Fruit fly (Drosophila melanogaster): ENCODE results near the gene snf.

snf gene

DNA sequence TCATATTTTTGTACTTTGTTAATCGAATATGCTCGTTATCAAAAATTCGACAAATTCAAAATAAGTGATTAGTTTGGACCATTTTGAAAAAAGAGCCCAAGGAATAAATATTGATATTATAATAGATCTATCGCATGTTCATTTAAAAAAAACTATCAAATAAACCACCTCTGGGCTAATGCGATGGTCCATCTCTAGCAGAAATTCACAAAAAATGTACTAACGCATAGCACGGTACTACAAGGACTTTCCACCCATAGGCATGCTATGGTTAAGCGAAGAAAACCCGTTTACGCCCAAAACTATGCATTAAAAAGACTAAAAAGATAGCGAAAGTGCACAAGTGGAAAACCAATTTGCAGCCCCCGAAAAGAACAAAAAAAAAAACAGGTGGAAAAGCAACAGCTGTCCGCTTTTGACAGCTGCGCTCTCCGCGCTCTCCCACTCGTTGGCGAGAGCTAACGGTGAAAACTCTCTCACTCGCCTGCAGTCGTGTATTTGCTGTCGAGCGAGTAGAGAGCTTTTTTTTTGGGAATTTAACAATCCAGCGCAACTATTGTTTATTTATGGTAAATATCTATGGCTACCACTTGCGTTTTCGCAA, 23.3 kb downstream of the snf start, which contains the start of gene CanB (continued):
- no peak for TF ChIP-seq Bteb2 (GFP tag; optimal IDR thresholded peaks at IDR 0.05)
- TF ChIP-seq C15 (GFP tag; IDR thresholded peaks at IDR 0.05): no peak
- peak; percentile 28 for TF ChIP-seq tin (GFP tag; optimal IDR thresholded peaks at IDR 0.05)
- TF ChIP-seq tio (GFP tag; optimal IDR thresholded peaks at IDR 0.05): no peak
- TF ChIP-seq lbe (GFP tag; optimal IDR thresholded peaks at IDR 0.05): no peak
- no peak for TF ChIP-seq CG15601 (tag; optimal IDR thresholded peaks at IDR 0.05)
- TF ChIP-seq ara (GFP tag; IDR thresholded peaks at IDR 0.05): no peak
- TF ChIP-seq yki (optimal IDR thresholded peaks at IDR 0.05): no peak
- no peak for TF ChIP-seq CG2875 (GFP tag; optimal IDR thresholded peaks at IDR 0.05)
- TF ChIP-seq pho (GFP tag; optimal IDR thresholded peaks at IDR 0.05): no peak
- TF ChIP-seq YL-1 (GFP tag; optimal IDR thresholded peaks at IDR 0.05): no peak
- TF ChIP-seq da (GFP tag; optimal IDR thresholded peaks at IDR 0.05): no peak
- TF ChIP-seq Mes4 (GFP tag; optimal IDR thresholded peaks at IDR 0.05): no peak
- no peak for TF ChIP-seq CG31441 (GFP tag; IDR thresholded peaks at IDR 0.05)
- no peak for TF ChIP-seq Mrtf (GFP tag; IDR thresholded peaks at IDR 0.05)
- peak; percentile 23 for TF ChIP-seq Sox102F (GFP tag; optimal IDR thresholded peaks at IDR 0.05)
- no peak for TF ChIP-seq CG14014 (GFP tag; IDR thresholded peaks at IDR 0.05)
- no peak for TF ChIP-seq CG12942 (GFP tag; optimal IDR thresholded peaks at IDR 0.05)
- TF ChIP-seq Antp (GFP tag; optimal IDR thresholded peaks at IDR 0.05): no peak
- no peak for TF ChIP-seq croc (GFP tag; conservative IDR thresholded peaks at IDR 0.05)
- TF ChIP-seq Oaz (GFP tag; IDR thresholded peaks at IDR 0.05): no peak
- TF ChIP-seq CG32767 (GFP tag; IDR thresholded peaks at IDR 0.05): no peak
- no peak for TF ChIP-seq CG43689 (GFP tag; IDR thresholded peaks at IDR 0.05)
- 0 out of 3 replicates have a peak, but pooled peaks have one; percentile 64 for TF ChIP-seq CG11456 (GFP tag; IDR thresholded peaks at IDR 0.05)
- no peak for TF ChIP-seq cas (GFP tag; IDR thresholded peaks at IDR 0.05)
- TF ChIP-seq ERR (GFP tag; optimal IDR thresholded peaks at IDR 0.05): no peak
- no peak for TF ChIP-seq CG2199 (GFP tag; IDR thresholded peaks at IDR 0.05)
- TF ChIP-seq CG12104 (GFP tag; optimal IDR thresholded peaks at IDR 0.05): no peak
- no peak for TF ChIP-seq CG3065 (GFP tag; optimal IDR thresholded peaks at IDR 0.05)
- TF ChIP-seq seq (GFP tag; IDR thresholded peaks at IDR 0.05): no peak
- no peak for TF ChIP-seq Vsx1 (GFP tag; optimal IDR thresholded peaks at IDR 0.05)
- TF ChIP-seq Dip3 (GFP tag; optimal IDR thresholded peaks at IDR 0.05): no peak
- no peak for TF ChIP-seq hb (GFP tag; IDR thresholded peaks at IDR 0.05; ENCODE audit: partially characterized antibody)
- TF ChIP-seq Med (GFP tag): peak; percentile 88
- TF ChIP-seq CG16813 (GFP tag; IDR thresholded peaks at IDR 0.05; ENCODE audit: partially characterized antibody): peak; percentile 75
- no peak for TF ChIP-seq CG2889 (GFP tag; IDR thresholded peaks at IDR 0.05)
- no peak for TF ChIP-seq D19B (GFP tag; optimal IDR thresholded peaks at IDR 0.05)
- TF ChIP-seq Hr78 (GFP tag; optimal IDR thresholded peaks at IDR 0.05): no peak
- TF ChIP-seq CG32532 (GFP tag; IDR thresholded peaks at IDR 0.05): 0 out of 2 replicates have a peak, but pooled peaks have one; percentile 11
- TF ChIP-seq NK7.1 (GFP tag; optimal IDR thresholded peaks at IDR 0.05): no peak
- no peak for TF ChIP-seq ato (GFP tag; IDR thresholded peaks at IDR 0.05; ENCODE audit: partially characterized antibody)
- peak; percentile 82 for TF ChIP-seq Sry-δ (GFP tag; optimal IDR thresholded peaks at IDR 0.05)
- no peak for TF ChIP-seq lola (GFP tag; optimal IDR thresholded peaks at IDR 0.05)
- TF ChIP-seq stc (GFP tag; IDR thresholded peaks at IDR 0.05): no peak
- no peak for TF ChIP-seq CG4328 (GFP tag; optimal IDR thresholded peaks at IDR 0.05)
- TF ChIP-seq Mad (GFP tag; optimal IDR thresholded peaks at IDR 0.05): no peak
- no peak for TF ChIP-seq H2.0 (GFP tag; IDR thresholded peaks at IDR 0.05)
- peak; percentile 17 for TF ChIP-seq ftz-f1 (GFP tag; optimal IDR thresholded peaks at IDR 0.05)
- TF ChIP-seq mld (GFP tag; IDR thresholded peaks at IDR 0.05; ENCODE audit: partially characterized antibody): no peak
- TF ChIP-seq CG17186 (GFP tag; optimal IDR thresholded peaks at IDR 0.05): no peak
- TF ChIP-seq her (GFP tag; optimal IDR thresholded peaks at IDR 0.05): no peak
- TF ChIP-seq mam (GFP tag; optimal IDR thresholded peaks at IDR 0.05): no peak

All from whole organism, embryonic.